Worm (Caenorhabditis elegans): Measurements from ENCODE around the gene T28H10.1.

ce11 chrV:12506185-12506584, 2.6 kb downstream of the T28H10.1 start, which contains the start of gene nlp-46:
- TF ChIP-seq nhr-28 (tag; optimal IDR thresholded peaks at IDR 0.05) (no peak), pha-4 (tag; optimal IDR thresholded peaks at IDR 0.05) (no peak), fkh-10 (GFP tag; optimal IDR thresholded peaks at IDR 0.05) (no peak), zag-1 (tag; optimal IDR thresholded peaks at IDR 0.05) (no peak), fos-1 (tag; optimal IDR thresholded peaks at IDR 0.05) (no peak), nhr-12 (tag; optimal IDR thresholded peaks at IDR 0.05) (no peak), ztf-11 (tag; optimal IDR thresholded peaks at IDR 0.05) (no peak), ama-1 (optimal IDR thresholded peaks at IDR 0.05) (no peak), nfya-1 (tag; optimal IDR thresholded peaks at IDR 0.05; ENCODE audit: insufficient read depth) (no peak), elt-3 (tag; optimal IDR thresholded peaks at IDR 0.05) (no peak)

Measured in whole organism, L3 larva.